Fruit fly (Drosophila melanogaster) whole organism, embryonic: Measurements from ENCODE around the gene JMJD5.
A peak's percentile ranks its signal among the peaks of the same experiment; 100 is the strongest.

Experiments used
- Atf-2 ChIP-seq: fragments of 200-800 bp; sonication (Bioruptor generic); optimal IDR thresholded peaks from 2 replicates; lab custom pipeline; 2016; ENCODE audit warnings: missing biosample characterization, missing genetic modification characterization
- CG10462 ChIP-seq: fragments of 200-800 bp; sonication (Bioruptor generic); optimal IDR thresholded peaks from 2 replicates; lab custom pipeline; 2016; ENCODE audit warnings: missing biosample characterization, missing genetic modification characterization
- CG11723 ChIP-seq: fragments of 200-800 bp; sonication (Bioruptor generic); optimal IDR thresholded peaks from 2 replicates; lab custom pipeline; 2017; ENCODE audit warnings: missing biosample characterization, mild to moderate bottlenecking, missing genetic modification characterization
- CG12155 ChIP-seq: fragments of 200-800 bp; sonication (Bioruptor generic); optimal IDR thresholded peaks from 3 replicates; lab custom pipeline; 2016; ENCODE audit warnings: missing biosample characterization, missing genetic modification characterization
- CG13894 ChIP-seq: fragments of 200-800 bp; sonication (Bioruptor generic); optimal IDR thresholded peaks from 3 replicates; lab custom pipeline; 2018; ENCODE audit warnings: missing biosample characterization, mild to moderate bottlenecking, missing genetic modification characterization, moderate library complexity
- CG14441 ChIP-seq: fragments of 200-800 bp; sonication (Bioruptor generic); IDR thresholded peaks from 2 replicates; pipeline ENCODE4 v1.3.6; 2022; ENCODE audit warnings: missing biosample characterization, missing genetic modification characterization
- CG15696 ChIP-seq: fragments of 200-800 bp; sonication (Bioruptor generic); optimal IDR thresholded peaks from 2 replicates; lab custom pipeline; 2019; ENCODE audit warnings: missing biosample characterization, mild to moderate bottlenecking, missing genetic modification characterization, moderate library complexity
- CG17328 ChIP-seq: fragments of 200-800 bp; sonication (Bioruptor generic); IDR thresholded peaks from 2 replicates; pipeline ENCODE4 v1.3.6; 2022; ENCODE audit warnings: missing biosample characterization, missing genetic modification characterization
- CG17802 ChIP-seq: fragments of 200-800 bp; sonication (Bioruptor generic); optimal IDR thresholded peaks from 2 replicates; lab custom pipeline; 2018; ENCODE audit warnings: missing biosample characterization, mild to moderate bottlenecking, missing genetic modification characterization, moderate library complexity
- CG1832 ChIP-seq: fragments of 200-800 bp; sonication (Bioruptor generic); optimal IDR thresholded peaks from 2 replicates; lab custom pipeline; 2017; ENCODE audit warnings: missing biosample characterization, mild to moderate bottlenecking, missing genetic modification characterization, inconsistent platforms
- CG18476 ChIP-seq: fragments of 200-800 bp; sonication (Bioruptor generic); optimal IDR thresholded peaks from 2 replicates; lab custom pipeline; 2016; ENCODE audit warnings: missing biosample characterization, mild to moderate bottlenecking, missing genetic modification characterization
- CG2202 ChIP-seq: fragments of 200-800 bp; sonication (Bioruptor generic); optimal IDR thresholded peaks from 2 replicates; lab custom pipeline; 2018; ENCODE audit warnings: missing biosample characterization, mild to moderate bottlenecking, missing genetic modification characterization
- CG31441 ChIP-seq: fragments of 200-800 bp; sonication (Bioruptor generic); IDR thresholded peaks from 2 replicates; pipeline ENCODE4 v1.3.6; 2022; ENCODE audit warnings: missing biosample characterization, missing genetic modification characterization
- CG32767 ChIP-seq: fragments of 200-800 bp; sonication (Bioruptor generic); IDR thresholded peaks from 2 replicates; pipeline ENCODE4 v1.3.6; 2022; ENCODE audit warnings: missing biosample characterization, missing genetic modification characterization
- CG34376 ChIP-seq: fragments of 200-800 bp; sonication (Bioruptor generic); optimal IDR thresholded peaks from 2 replicates; lab custom pipeline; 2018; ENCODE audit warnings: missing biosample characterization, mild to moderate bottlenecking, missing genetic modification characterization
- CG6654 ChIP-seq: fragments of 200-800 bp; sonication (Bioruptor generic); optimal IDR thresholded peaks from 2 replicates; lab custom pipeline; 2017; ENCODE audit warnings: missing biosample characterization, mild to moderate bottlenecking, missing genetic modification characterization
- CG8765 ChIP-seq: fragments of 200-800 bp; sonication (Bioruptor generic); IDR thresholded peaks from 2 replicates; pipeline ENCODE4 v1.3.6; 2022; ENCODE audit warnings: missing biosample characterization, missing genetic modification characterization
- CG9727 ChIP-seq: fragments of 200-800 bp; sonication (Bioruptor generic); optimal IDR thresholded peaks from 3 replicates; lab custom pipeline; 2017; ENCODE audit warnings: missing biosample characterization, mild to moderate bottlenecking, missing genetic modification characterization
- Chrac-16 ChIP-seq: fragments of 200-800 bp; sonication (Bioruptor generic); optimal IDR thresholded peaks from 3 replicates; lab custom pipeline; 2016; ENCODE audit warnings: missing biosample characterization, missing genetic modification characterization
- Dad ChIP-seq: fragments of 200-800 bp; sonication (Bioruptor generic); optimal IDR thresholded peaks from 3 replicates; lab custom pipeline; 2016; ENCODE audit warnings: missing biosample characterization, missing genetic modification characterization
- Dbx ChIP-seq: fragments of 200-800 bp; sonication (Bioruptor generic); IDR thresholded peaks from 3 replicates; pipeline ENCODE4 v1.3.6; 2022; ENCODE audit warnings: missing biosample characterization, missing genetic modification characterization
- E2f2 ChIP-seq: fragments of 200-800 bp; sonication (Bioruptor generic); IDR thresholded peaks from 2 replicates; pipeline ENCODE4 v1.3.6; 2022; ENCODE audit warnings: missing biosample characterization, missing genetic modification characterization
- Eip74EF ChIP-seq, 2 experiments: fragments of 200-800 bp in 1 of 2; fragments of >200 bp in 1 of 2; sonication (Bioruptor generic) in 1 of 2; optimal IDR thresholded peaks; 2 replicates each; lab custom pipeline; 2017 to 2019; ENCODE audit warnings: missing biosample characterization in 2 of 2, missing genetic modification characterization in 2 of 2, mild to moderate bottlenecking in 1 of 2, moderate library complexity in 1 of 2
- Ets97D ChIP-seq: fragments of 200-800 bp; sonication (Bioruptor generic); optimal IDR thresholded peaks from 3 replicates; lab custom pipeline; 2016; ENCODE audit warnings: missing biosample characterization, missing genetic modification characterization
- Fer1 ChIP-seq: fragments of 200-800 bp; sonication (Bioruptor generic); optimal IDR thresholded peaks from 2 replicates; lab custom pipeline; 2017; ENCODE audit warnings: missing biosample characterization, mild to moderate bottlenecking, missing genetic modification characterization
- H15 ChIP-seq: fragments of 200-800 bp; sonication (Bioruptor generic); IDR thresholded peaks from 3 replicates; pipeline ENCODE4 v1.3.6; 2022; ENCODE audit warnings: missing biosample characterization, missing genetic modification characterization
- Hey ChIP-seq: fragments of 200-800 bp; sonication (Bioruptor generic); optimal IDR thresholded peaks from 3 replicates; lab custom pipeline; 2018; ENCODE audit warnings: missing biosample characterization, mild to moderate bottlenecking, missing genetic modification characterization
- HmgD ChIP-seq: fragments of 200-800 bp; sonication (Bioruptor generic); optimal IDR thresholded peaks from 3 replicates; lab custom pipeline; 2016; ENCODE audit warnings: missing biosample characterization, missing genetic modification characterization
- Hmx ChIP-seq: fragments of 200-800 bp; sonication (Bioruptor generic); optimal IDR thresholded peaks from 2 replicates; lab custom pipeline; 2016; ENCODE audit warnings: missing biosample characterization, missing genetic modification characterization
- Neu2 ChIP-seq: fragments of 200-800 bp; sonication (Bioruptor generic); optimal IDR thresholded peaks from 3 replicates; lab custom pipeline; 2016; ENCODE audit warnings: missing biosample characterization, missing genetic modification characterization, borderline replicate concordance
- Oaz ChIP-seq: fragments of 200-800 bp; sonication (Bioruptor generic); IDR thresholded peaks from 2 replicates; pipeline ENCODE4 v1.3.6; 2022; ENCODE audit warnings: missing biosample characterization, missing genetic modification characterization
- Sox102F ChIP-seq: fragments of 200-800 bp; sonication (Bioruptor generic); optimal IDR thresholded peaks from 2 replicates; lab custom pipeline; 2018; ENCODE audit warnings: missing biosample characterization, mild to moderate bottlenecking, missing genetic modification characterization, moderate library complexity
- Trl ChIP-seq, 3 experiments: fragments of >200 bp in 2 of 3; fragments of 200-800 bp in 1 of 3; sonication (Bioruptor generic) in 1 of 3; optimal IDR thresholded peaks; 2 replicates in 1 of 3; 3 replicates in 2 of 3; lab custom pipeline; 2016 to 2017; ENCODE audit warnings: missing biosample characterization in 1 of 3, missing genetic modification characterization in 1 of 3
- YL-1 ChIP-seq: fragments of 200-800 bp; sonication (Bioruptor generic); optimal IDR thresholded peaks from 3 replicates; lab custom pipeline; 2017; ENCODE audit warnings: missing biosample characterization, mild to moderate bottlenecking, missing genetic modification characterization
- ac ChIP-seq: fragments of 200-800 bp; sonication (Bioruptor generic); optimal IDR thresholded peaks from 3 replicates; lab custom pipeline; 2017; ENCODE audit warnings: missing biosample characterization, mild to moderate bottlenecking, missing genetic modification characterization
- amos ChIP-seq: fragments of 200-800 bp; sonication (Bioruptor generic); IDR thresholded peaks from 2 replicates; pipeline ENCODE4 v1.3.6; 2022; ENCODE audit warnings: missing biosample characterization, missing genetic modification characterization; ENCODE audit not compliant: partially characterized antibody
- az2 ChIP-seq: fragments of 200-800 bp; sonication (Bioruptor generic); optimal IDR thresholded peaks from 3 replicates; lab custom pipeline; 2016; ENCODE audit warnings: missing biosample characterization, missing genetic modification characterization
- btn ChIP-seq: fragments of 200-800 bp; sonication (Bioruptor generic); optimal IDR thresholded peaks from 2 replicates; lab custom pipeline; 2016; ENCODE audit warnings: missing biosample characterization, missing genetic modification characterization
- cwo ChIP-seq: fragments of 200-800 bp; sonication (Bioruptor generic); optimal IDR thresholded peaks from 3 replicates; lab custom pipeline; 2017; ENCODE audit warnings: missing biosample characterization, missing genetic modification characterization, mild to moderate bottlenecking, moderate library complexity, missing genetic modification reagents
- dimm ChIP-seq: fragments of 200-800 bp; sonication (Bioruptor generic); IDR thresholded peaks from 2 replicates; pipeline ENCODE4 v1.3.6; 2022; ENCODE audit warnings: missing biosample characterization, missing genetic modification characterization
- eve ChIP-seq, 2 experiments: fragments of >200 bp; optimal IDR thresholded peaks; 2 replicates each; lab custom pipeline; 2017; ENCODE audit warnings: missing biosample characterization in 2 of 2, missing genetic modification characterization in 2 of 2
- exex ChIP-seq: fragments of 200-800 bp; sonication (Bioruptor generic); optimal IDR thresholded peaks from 4 replicates; lab custom pipeline; 2018; ENCODE audit warnings: missing biosample characterization, mild to moderate bottlenecking, missing genetic modification characterization, moderate library complexity
- fd3F ChIP-seq: fragments of 200-800 bp; sonication (Bioruptor generic); optimal IDR thresholded peaks from 2 replicates; lab custom pipeline; 2018; ENCODE audit warnings: missing biosample characterization, mild to moderate bottlenecking, missing genetic modification characterization, moderate library complexity
- hbn ChIP-seq: fragments of 200-800 bp; sonication (Bioruptor generic); IDR thresholded peaks from 2 replicates; pipeline ENCODE4 v1.3.6; 2022; ENCODE audit warnings: missing biosample characterization, missing genetic modification characterization; ENCODE audit not compliant: partially characterized antibody
- luna ChIP-seq: fragments of 200-800 bp; sonication (Bioruptor generic); optimal IDR thresholded peaks from 2 replicates; lab custom pipeline; 2016; ENCODE audit warnings: missing biosample characterization, missing genetic modification characterization
- org-1 ChIP-seq: fragments of 200-800 bp; sonication (Bioruptor generic); optimal IDR thresholded peaks from 2 replicates; lab custom pipeline; 2017; ENCODE audit warnings: missing biosample characterization, missing genetic modification characterization
- pb ChIP-seq: fragments of 200-800 bp; sonication (Bioruptor generic); optimal IDR thresholded peaks from 3 replicates; lab custom pipeline; 2016; ENCODE audit warnings: missing biosample characterization, missing genetic modification characterization
- wek ChIP-seq: fragments of 200-800 bp; sonication (Bioruptor generic); optimal IDR thresholded peaks from 3 replicates; lab custom pipeline; 2018; ENCODE audit warnings: missing biosample characterization, mild to moderate bottlenecking, missing genetic modification characterization, moderate library complexity

Gene JMJD5

DNA sequence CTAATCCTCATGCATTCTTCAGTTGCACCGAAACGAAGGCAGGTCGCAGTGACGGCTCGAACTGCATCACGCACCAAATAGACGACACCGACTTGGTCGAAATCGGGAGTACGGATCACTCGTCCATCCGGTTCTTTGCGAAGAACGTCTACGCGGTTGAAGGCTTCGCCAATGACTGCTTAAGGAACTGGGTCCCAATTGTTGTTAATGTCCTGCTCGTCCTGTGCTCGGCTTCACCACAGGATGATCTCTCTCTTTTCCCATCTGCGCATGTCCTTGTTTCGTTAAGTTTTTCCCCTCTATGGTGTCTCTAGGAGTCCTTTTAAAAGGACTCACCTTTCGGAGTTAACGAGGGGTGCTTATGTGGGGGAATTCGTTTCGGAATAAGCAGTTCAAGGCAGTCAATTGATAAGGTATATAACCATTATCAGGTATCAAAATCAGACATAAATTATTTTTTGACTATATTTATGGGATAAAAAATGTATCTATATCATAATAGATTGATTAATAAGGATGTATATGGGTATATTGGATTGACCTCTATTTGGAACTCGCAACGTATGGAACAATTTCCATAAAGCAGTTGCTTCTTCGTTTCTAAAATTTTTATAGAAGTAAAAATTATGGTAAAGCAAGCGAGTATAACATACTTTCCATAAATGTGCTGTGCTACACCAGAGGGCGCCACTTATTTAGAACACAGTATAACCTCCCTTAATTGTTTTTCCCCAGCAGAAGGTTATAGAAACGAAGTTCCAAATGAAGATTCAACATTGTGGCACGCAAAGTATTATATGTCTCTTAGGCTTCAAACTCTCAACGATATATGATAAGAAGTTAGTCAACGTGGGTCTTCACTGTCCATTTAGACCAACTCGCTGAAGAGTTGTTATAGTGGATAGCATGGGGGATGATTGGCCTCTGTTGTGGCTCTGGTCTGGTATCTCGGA lies 16.2 kb upstream of the JMJD5 start, which contains the start of gene dpr20 (continued):
- TF ChIP-seq CG13894 (tag; lab: Kevin White, UChicago) (peak; percentile 90), hbn (GFP tag; lab: Robert Waterston, UW) (no peak), Dad (GFP tag; lab: Kevin White, UChicago) (peak; percentile 67), Oaz (GFP tag; lab: Robert Waterston, UW) (peak; percentile 74), HmgD (peak; percentile 36), exex (peak; percentile 46), CG14441 (GFP tag; lab: Robert Waterston, UW) (peak; percentile 87), dimm (GFP tag; lab: Robert Waterston, UW) (peak; percentile 66), CG15696 (peak; percentile 48), Dbx (peak; percentile 92), Atf-2 (GFP tag; lab: Kevin White, UChicago) (peak; percentile 39), CG8765 (GFP tag; lab: Robert Waterston, UW) (peak; percentile 80), CG31441 (GFP tag; lab: Robert Waterston, UW) (peak; percentile 59; the same call in 1 of the 2 replicates), cwo (peak; percentile 53), CG10462 (GFP tag; lab: Kevin White, UChicago) (no peak), CG18476 (GFP tag; lab: Kevin White, UChicago) (peak; percentile 32), CG17328 (GFP tag; lab: Robert Waterston, UW) (peak; percentile 88), amos (GFP tag; lab: Robert Waterston, UW) (no peak), CG12155 (GFP tag; lab: Kevin White, UChicago) (peak; percentile 73), H15 (GFP tag; lab: Robert Waterston, UW) (peak; percentile 82), CG1832 (GFP tag; lab: Kevin White, UChicago) (no peak), CG32767 (peak; percentile 79), E2f2 (GFP tag; lab: Robert Waterston, UW) (peak; percentile 69), Hey (tag; lab: Kevin White, UChicago) (peak; percentile 14), CG11723 (peak; percentile 4), CG17802 (tag; lab: Kevin White, UChicago) (peak; percentile 39), Chrac-16 (peak; percentile 75), wek (GFP tag; lab: Kevin White, UChicago) (peak; percentile 40), Trl (optimal IDR thresholded peaks at IDR 0.05; lab: Kevin White, UChicago) (no peak), Trl (GFP tag; optimal IDR thresholded peaks at IDR 0.05; lab: Kevin White, UChicago) (peak; percentile 66), fd3F (GFP tag; lab: Kevin White, UChicago) (peak; percentile 73), Hmx (no peak), luna (GFP tag; lab: Kevin White, UChicago) (peak; percentile 16), CG9727 (GFP tag; lab: Kevin White, UChicago) (peak; percentile 39), btn (GFP tag; lab: Kevin White, UChicago) (peak; percentile 13), Neu2 (GFP tag; lab: Kevin White, UChicago) (no peak), pb (GFP tag; lab: Kevin White, UChicago) (peak; percentile 77), Fer1 (GFP tag; lab: Kevin White, UChicago) (peak; percentile 82), YL-1 (GFP tag; lab: Kevin White, UChicago) (no peak), CG6654 (GFP tag; lab: Kevin White, UChicago) (peak; percentile 42), org-1 (GFP tag; lab: Kevin White, UChicago) (peak; percentile 49), Eip74EF (GFP tag; optimal IDR thresholded peaks at IDR 0.05; lab: Kevin White, UChicago) (no peak), az2 (GFP tag; lab: Kevin White, UChicago) (peak; percentile 65), Ets97D (GFP tag; lab: Kevin White, UChicago) (peak; percentile 35), ac (GFP tag; lab: Kevin White, UChicago) (peak; percentile 7), CG34376 (GFP tag; lab: Kevin White, UChicago) (peak; percentile 56), eve (GFP tag; optimal IDR thresholded peaks at IDR 0.05; lab: Kevin White, UChicago) (no peak), CG2202 (tag; lab: Kevin White, UChicago) (peak; percentile 10), Sox102F (GFP tag; lab: Kevin White, UChicago) (peak; percentile 74)
